Fruit fly (Drosophila melanogaster): ENCODE data around the gene yip2.

DNA sequence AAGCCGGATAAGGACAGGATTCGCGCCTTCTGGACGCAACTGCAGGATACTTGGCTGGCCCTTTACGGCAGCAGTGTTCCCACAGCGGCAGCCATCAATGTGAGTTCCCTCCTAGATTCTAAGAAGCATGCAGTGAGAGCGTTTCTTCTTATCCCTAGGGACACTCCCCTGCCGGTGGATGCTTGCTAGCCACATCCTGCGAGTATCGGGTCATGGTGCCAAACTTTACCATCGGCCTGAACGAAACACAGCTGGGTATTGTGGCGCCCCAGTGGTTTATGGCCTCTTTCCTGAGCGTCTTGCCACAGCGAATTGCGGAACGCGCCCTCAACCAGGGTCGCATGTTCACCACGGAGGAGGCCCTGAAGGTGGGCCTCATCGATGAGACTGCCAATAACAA lies 4.2 kb downstream of the yip2 start:
- TF ChIP-seq CG6854 (GFP tag; optimal IDR thresholded peaks at IDR 0.05): no peak
- no peak for TF ChIP-seq Eip93F (GFP tag; optimal IDR thresholded peaks at IDR 0.05)
- TF ChIP-seq lz (GFP tag; optimal IDR thresholded peaks at IDR 0.05): no peak
- TF ChIP-seq CG3919 (GFP tag; optimal IDR thresholded peaks at IDR 0.05): no peak
- TF ChIP-seq dsx (GFP tag; optimal IDR thresholded peaks at IDR 0.05; ENCODE audit: poor library complexity, severe bottlenecking): no peak
- no peak for TF ChIP-seq fkh (GFP tag; optimal IDR thresholded peaks at IDR 0.05)
- TF ChIP-seq CG11762 (GFP tag; optimal IDR thresholded peaks at IDR 0.05; ENCODE audit: insufficient read depth): no peak

Data from whole organism, prepupa.